Worm (Caenorhabditis elegans) whole organism, mixed stage, embryonic: Measurements from ENCODE around the gene C07G3.15.

Source experiments
- blmp-1 ChIP-seq: fragments of 150-350 bp; optimal IDR thresholded peaks from 2 replicates; lab custom pipeline; 2014; ENCODE audit warnings: missing biosample characterization, missing genetic modification characterization
- elt-3 ChIP-seq: fragments of 150-350 bp; optimal IDR thresholded peaks from 2 replicates; lab custom pipeline; 2014; ENCODE audit warnings: missing biosample characterization, missing genetic modification characterization
- ham-2 ChIP-seq: fragments of 200-800 bp; sonication (Bioruptor generic); optimal IDR thresholded peaks from 2 replicates; lab custom pipeline; 2018; ENCODE audit warnings: mild to moderate bottlenecking, missing genetic modification characterization, missing compliant biosample characterization
- mep-1 ChIP-seq: fragments of 150-350 bp; optimal IDR thresholded peaks from 2 replicates; lab custom pipeline; 2017; ENCODE audit warnings: missing biosample characterization, missing genetic modification reagents, missing genetic modification characterization, inconsistent platforms
- nhr-237 ChIP-seq: fragments of 150-350 bp; optimal IDR thresholded peaks from 2 replicates; lab custom pipeline; 2014; ENCODE audit warnings: missing biosample characterization, missing genetic modification characterization
- nhr-28 ChIP-seq: fragments of 150-350 bp; optimal IDR thresholded peaks from 2 replicates; lab custom pipeline; 2014; ENCODE audit warnings: missing biosample characterization, missing genetic modification characterization
- snpc-4 ChIP-seq: fragments of 150-350 bp; optimal IDR thresholded peaks from 2 replicates; lab custom pipeline; 2014; ENCODE audit warnings: missing biosample characterization, missing genetic modification characterization
- sptf-1 ChIP-seq: sonication (generic microtip); optimal IDR thresholded peaks from 2 replicates; lab custom pipeline; 2017; ENCODE audit warnings: mild to moderate bottlenecking, missing genetic modification characterization, moderate library complexity, missing compliant biosample characterization
- tbx-8 ChIP-seq: fragments of 200-800 bp; sonication (Bioruptor generic); optimal IDR thresholded peaks from 2 replicates; lab custom pipeline; 2018; ENCODE audit warnings: mild to moderate bottlenecking, missing genetic modification characterization, moderate library complexity, missing compliant biosample characterization
- unc-39 ChIP-seq: fragments of 150-350 bp; optimal IDR thresholded peaks from 2 replicates; lab custom pipeline; 2014; ENCODE audit warnings: missing biosample characterization, missing genetic modification characterization
- unc-62 ChIP-seq: fragments of 150-350 bp; optimal IDR thresholded peaks from 2 replicates; lab custom pipeline; 2014; ENCODE audit warnings: missing biosample characterization, missing genetic modification reagents, missing genetic modification characterization
- zip-8 ChIP-seq: fragments of 150-350 bp; optimal IDR thresholded peaks from 2 replicates; lab custom pipeline; 2014; ENCODE audit warnings: missing biosample characterization, missing genetic modification characterization
- ztf-11 ChIP-seq: fragments of 150-350 bp; optimal IDR thresholded peaks from 2 replicates; lab custom pipeline; 2014; ENCODE audit warnings: missing biosample characterization, missing genetic modification characterization

ce11 chrV:3507691-3508090 is 10.9 kb upstream of the C07G3.15 start, which contains the start of gene str-225:
- no peak for TF ChIP-seq snpc-4
- TF ChIP-seq sptf-1 (tag; lab: Kevin White, UChicago): no peak
- TF ChIP-seq unc-39 (tag; lab: Kevin White, UChicago): no peak
- TF ChIP-seq tbx-8 (GFP tag; lab: Kevin White, UChicago): no peak
- no peak for TF ChIP-seq elt-3 (tag; lab: Kevin White, UChicago)
- TF ChIP-seq zip-8 (tag; lab: Kevin White, UChicago): no peak
- TF ChIP-seq unc-62 (GFP tag; lab: Kevin White, UChicago): no peak
- no peak for TF ChIP-seq nhr-237 (tag; lab: Kevin White, UChicago)
- TF ChIP-seq nhr-28 (tag; lab: Kevin White, UChicago): no peak
- no peak for TF ChIP-seq ham-2 (GFP tag; lab: Kevin White, UChicago)
- TF ChIP-seq blmp-1 (tag; lab: Kevin White, UChicago): no peak
- TF ChIP-seq mep-1 (tag; lab: Kevin White, UChicago): no peak
- TF ChIP-seq ztf-11 (tag; lab: Kevin White, UChicago): no peak
